Worm (Caenorhabditis elegans): ENCODE measurements around the gene unc-39.

ce11 chrV:14424958-14425492 lies 52.2 kb downstream of the unc-39 start, which contains the start of gene rrsr-1:
- TF ChIP-seq elt-3 (tag; optimal IDR thresholded peaks at IDR 0.05) (no peak), nhr-28 (tag; optimal IDR thresholded peaks at IDR 0.05) (no peak), sem-2 (GFP tag; optimal IDR thresholded peaks at IDR 0.05) (no peak)

All from whole organism, mixed stage, embryonic.